Worm (Caenorhabditis elegans) whole organism, mixed stage, embryonic: ENCODE data around the gene rpn-9.

Experiments
- bed-3 ChIP-seq: fragments of 200-800 bp; sonication (Bioruptor generic); optimal IDR thresholded peaks from 3 replicates; lab custom pipeline; 2018; ENCODE audit warnings: mild to moderate bottlenecking, missing genetic modification characterization, moderate library complexity, missing compliant biosample characterization
- blmp-1 ChIP-seq: fragments of 150-350 bp; optimal IDR thresholded peaks from 2 replicates; lab custom pipeline; 2014; ENCODE audit warnings: missing biosample characterization, missing genetic modification characterization
- ceh-43 ChIP-seq: fragments of 200-800 bp; sonication (Bioruptor generic); optimal IDR thresholded peaks from 2 replicates; lab custom pipeline; 2018; ENCODE audit warnings: mild to moderate bottlenecking, missing genetic modification characterization, moderate library complexity, missing compliant biosample characterization
- ces-1 ChIP-seq: fragments of 150-350 bp; optimal IDR thresholded peaks from 2 replicates; lab custom pipeline; 2014; ENCODE audit warnings: missing biosample characterization, missing genetic modification reagents, missing genetic modification characterization
- cnd-1 ChIP-seq: fragments of 200-800 bp; sonication (Bioruptor generic); optimal IDR thresholded peaks from 2 replicates; lab custom pipeline; 2018; ENCODE audit warnings: mild to moderate bottlenecking, missing genetic modification characterization, missing compliant biosample characterization
- drap-1 ChIP-seq: fragments of 200-800 bp; sonication (Bioruptor generic); optimal IDR thresholded peaks from 3 replicates; lab custom pipeline; 2018; ENCODE audit warnings: mild to moderate bottlenecking, missing genetic modification characterization, missing compliant biosample characterization
- hlh-1 ChIP-seq: fragments of 150-350 bp; optimal IDR thresholded peaks from 2 replicates; lab custom pipeline; 2014; ENCODE audit warnings: missing biosample characterization, missing genetic modification reagents, missing genetic modification characterization
- lin-13 ChIP-seq: fragments of 150-350 bp; optimal IDR thresholded peaks from 2 replicates; lab custom pipeline; 2014; ENCODE audit warnings: missing biosample characterization, missing genetic modification characterization
- lin-32 ChIP-seq: fragments of 200-800 bp; sonication (Bioruptor generic); optimal IDR thresholded peaks from 2 replicates; lab custom pipeline; 2018; ENCODE audit warnings: mild to moderate bottlenecking, missing genetic modification characterization, missing compliant biosample characterization
- lsy-2 ChIP-seq: fragments of 150-350 bp; optimal IDR thresholded peaks from 2 replicates; lab custom pipeline; 2014; ENCODE audit warnings: missing biosample characterization, missing genetic modification characterization
- nhr-2 ChIP-seq: fragments of 150-350 bp; optimal IDR thresholded peaks from 2 replicates; lab custom pipeline; 2014; ENCODE audit warnings: missing biosample characterization, missing genetic modification characterization
- nhr-237 ChIP-seq: fragments of 150-350 bp; optimal IDR thresholded peaks from 2 replicates; lab custom pipeline; 2014; ENCODE audit warnings: missing biosample characterization, missing genetic modification characterization
- pha-4 ChIP-seq: fragments of 150-350 bp; optimal IDR thresholded peaks from 2 replicates; lab custom pipeline; 2018; ENCODE audit warnings: missing biosample characterization, missing genetic modification reagents, missing genetic modification characterization
- sem-2 ChIP-seq: fragments of 200-800 bp; sonication (Bioruptor generic); optimal IDR thresholded peaks from 2 replicates; lab custom pipeline; 2018; ENCODE audit warnings: mild to moderate bottlenecking, missing genetic modification characterization, missing compliant biosample characterization
- snpc-4 ChIP-seq: fragments of 150-350 bp; optimal IDR thresholded peaks from 2 replicates; lab custom pipeline; 2014; ENCODE audit warnings: missing biosample characterization, missing genetic modification characterization
- sptf-1 ChIP-seq: sonication (generic microtip); optimal IDR thresholded peaks from 2 replicates; lab custom pipeline; 2017; ENCODE audit warnings: mild to moderate bottlenecking, missing genetic modification characterization, moderate library complexity, missing compliant biosample characterization
- tbx-8 ChIP-seq: fragments of 200-800 bp; sonication (Bioruptor generic); optimal IDR thresholded peaks from 2 replicates; lab custom pipeline; 2018; ENCODE audit warnings: mild to moderate bottlenecking, missing genetic modification characterization, moderate library complexity, missing compliant biosample characterization
- unc-39 ChIP-seq: fragments of 150-350 bp; optimal IDR thresholded peaks from 2 replicates; lab custom pipeline; 2014; ENCODE audit warnings: missing biosample characterization, missing genetic modification characterization
- unc-62 ChIP-seq: fragments of 150-350 bp; optimal IDR thresholded peaks from 2 replicates; lab custom pipeline; 2014; ENCODE audit warnings: missing biosample characterization, missing genetic modification reagents, missing genetic modification characterization
- ztf-11 ChIP-seq: fragments of 150-350 bp; optimal IDR thresholded peaks from 2 replicates; lab custom pipeline; 2014; ENCODE audit warnings: missing biosample characterization, missing genetic modification characterization

Gene rpn-9

ce11 chrII:11204731-11205130, 34.0 kb downstream of the rpn-9 start:
- TF ChIP-seq bed-3 (GFP tag; lab: Kevin White, UChicago): no peak
- TF ChIP-seq lin-13: no peak
- no peak for TF ChIP-seq pha-4

ce11 chrII:11202581-11203271, 36.0 kb downstream of the rpn-9 start, which contains the start of gene srap-1:
srap-1 (plus strand) TSS chrII:11203221.
- TF ChIP-seq tbx-8 (GFP tag; lab: Kevin White, UChicago) (no peak), drap-1 (GFP tag; lab: Kevin White, UChicago) (no peak), ceh-43 (GFP tag; lab: Kevin White, UChicago) (no peak), cnd-1 (no peak), snpc-4 (no peak), sptf-1 (no peak)

- TF ChIP-seq ces-1 (GFP tag; lab: Kevin White, UChicago): no peak
These were observed 38.4 kb downstream of the rpn-9 start for ce11 chrII:11200234-11200755.

- no peak for TF ChIP-seq lin-13
- no peak for TF ChIP-seq sem-2 (GFP tag; lab: Kevin White, UChicago)
- TF ChIP-seq cnd-1: no peak
- no peak for TF ChIP-seq ztf-11 (tag; lab: Kevin White, UChicago)
- TF ChIP-seq lin-32 (GFP tag; lab: Kevin White, UChicago): no peak
- no peak for TF ChIP-seq ceh-43 (GFP tag; lab: Kevin White, UChicago)
- no peak for TF ChIP-seq lsy-2 (tag; lab: Kevin White, UChicago)
- no peak for TF ChIP-seq blmp-1 (tag; lab: Kevin White, UChicago)
- TF ChIP-seq nhr-2 (tag; lab: Kevin White, UChicago): no peak
- no peak for TF ChIP-seq drap-1 (GFP tag; lab: Kevin White, UChicago)
- TF ChIP-seq nhr-237: no peak
- TF ChIP-seq, all 35 proteins: peak for 0
These were observed 45.2 kb downstream of the rpn-9 start for ce11 chrII:11193523-11193922.

- TF ChIP-seq lsy-2 (tag; lab: Kevin White, UChicago): no peak
These were observed 46.2 kb downstream of the rpn-9 start for ce11 chrII:11192488-11192887.

- TF ChIP-seq cnd-1 (no peak), hlh-1 (tag; lab: Kevin White, UChicago) (peak; percentile 68), unc-62 (peak; percentile 13), lsy-2 (tag; lab: Kevin White, UChicago) (no peak), unc-39 (tag; lab: Kevin White, UChicago) (no peak)
These were observed 50.7 kb downstream of the rpn-9 start, which contains the start of gene F37H8.5 for ce11 chrII:11188026-11188425. F37H8.5 (plus strand) TSS chrII:11188206.
